Fruit fly (Drosophila melanogaster) Kc167 (cell line): ENCODE measurements around the gene Syx5.

Source experiments
- Sin3A ChIP-seq: fragments of >200 bp; optimal IDR thresholded peaks from 2 replicates; lab custom pipeline; 2018; ENCODE audit warnings: missing external identifiers
- insv ChIP-seq: fragments of >200 bp; optimal IDR thresholded peaks from 3 replicates; lab custom pipeline; 2018; ENCODE audit warnings: missing external identifiers
- psq ChIP-seq: fragments of >200 bp; optimal IDR thresholded peaks from 2 replicates; lab custom pipeline; 2017; ENCODE audit warnings: missing external identifiers
- ttk ChIP-seq: sonication (Bioruptor generic); optimal IDR thresholded peaks from 2 replicates; lab custom pipeline; 2017; ENCODE audit warnings: missing external identifiers

DNA sequence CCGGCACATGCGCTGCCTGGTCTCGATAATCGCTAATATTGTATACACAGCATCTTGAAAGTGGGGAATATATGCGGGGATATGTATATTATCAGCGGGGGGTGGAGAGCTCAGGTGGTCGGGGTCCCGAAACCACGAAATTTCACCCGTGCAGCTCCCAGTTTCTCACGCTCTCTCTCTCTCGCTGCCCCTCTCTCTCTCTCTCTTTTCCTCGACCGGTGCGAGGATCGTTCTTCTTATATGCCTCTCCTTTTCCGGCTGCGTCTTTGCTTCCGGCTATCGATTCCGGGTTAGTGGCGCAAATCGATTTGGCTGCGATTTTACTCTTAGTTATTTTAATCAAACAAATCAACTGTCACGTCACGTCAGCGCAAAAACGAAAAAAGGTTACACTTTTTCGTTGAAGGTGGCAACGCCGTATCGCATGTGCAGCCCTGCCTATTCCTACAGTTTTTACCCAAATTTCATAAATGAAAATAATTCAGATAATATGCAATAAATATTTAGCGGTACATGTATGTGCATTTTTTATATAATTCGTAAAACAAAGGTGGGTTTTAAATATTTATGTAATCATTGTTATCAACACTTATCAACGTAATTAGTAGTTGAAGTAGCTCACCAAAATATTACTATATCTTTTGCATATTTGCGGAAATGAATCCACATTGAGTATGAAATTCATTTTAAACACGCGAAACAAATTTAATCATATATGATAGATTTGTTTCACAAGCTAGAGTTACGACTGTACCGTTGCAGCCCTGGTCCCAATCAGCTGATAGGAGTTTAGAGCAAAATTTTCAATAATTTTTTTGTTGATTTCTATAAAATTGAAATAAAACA lies 7.5 kb upstream of the Syx5 start, which contains the start of the genes heix and CG17328:
- no peak for TF ChIP-seq psq
- TF ChIP-seq insv (lab: Kevin White, UChicago), result no peak
- no peak for TF ChIP-seq Sin3A
- no peak for TF ChIP-seq ttk
